Worm (Caenorhabditis elegans): ENCODE results near the gene F31F4.11.

- TF ChIP-seq ama-1 (optimal IDR thresholded peaks at IDR 0.05) (no peak), scrt-1 (GFP tag; IDR thresholded peaks at IDR 0.05) (no peak), pes-1 (GFP tag; IDR thresholded peaks at IDR 0.05) (no peak), F13C5.2 (tag; optimal IDR thresholded peaks at IDR 0.05) (no peak), ceh-13 (GFP tag; optimal IDR thresholded peaks at IDR 0.05) (no peak), ceh-36 (tag; optimal IDR thresholded peaks at IDR 0.05) (no peak)
Observed at ce11 chrV:615275-615674, 49.0 kb downstream of the F31F4.11 start, which contains the start of gene F48G7.13.
